Worm (Caenorhabditis elegans) whole organism, L4/young adult: ENCODE data around the gene srh-174.

Experiments used
- W03F9.2 ChIP-seq: fragments of 150-350 bp; optimal IDR thresholded peaks from 2 replicates; lab custom pipeline; 2014; ENCODE audit warnings: missing biosample characterization, missing genetic modification characterization
- dao-5 ChIP-seq: sonication (generic microtip); optimal IDR thresholded peaks from 2 replicates; lab custom pipeline; 2016; ENCODE audit warnings: missing genotype, missing genetic modification characterization, moderate library complexity, missing compliant biosample characterization
- him-1 ChIP-seq: sonication (generic microtip); optimal IDR thresholded peaks from 2 replicates; lab custom pipeline; 2016; ENCODE audit warnings: missing genotype, missing genetic modification reagents, missing genetic modification characterization, missing compliant biosample characterization

DNA sequence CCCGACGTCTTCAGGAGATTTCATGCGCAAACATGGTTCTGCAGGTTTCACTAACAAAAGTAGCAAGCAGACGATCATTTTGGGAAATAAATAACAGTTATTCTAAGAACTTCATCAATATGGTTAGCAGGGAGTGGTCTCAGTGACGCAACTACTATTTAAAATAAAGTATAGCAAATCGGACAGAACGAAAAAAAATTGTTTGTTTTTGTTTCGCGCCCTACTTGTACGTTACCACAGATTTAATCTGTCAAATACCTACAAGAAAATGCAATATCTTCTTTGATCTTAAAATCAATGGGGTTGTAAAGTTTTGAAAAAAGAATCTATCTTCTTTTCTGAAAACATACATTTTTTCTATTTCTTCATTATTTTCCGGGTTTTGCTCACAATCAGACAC, 20.4 kb downstream of the srh-174 start, which contains the start of gene srz-96:
- TF ChIP-seq him-1 (no peak), W03F9.2 (tag; lab: Kevin White, UChicago) (no peak), dao-5 (no peak)
